Fruit fly (Drosophila melanogaster): Measurements from ENCODE around the gene ltl.

dm6 chr3L:7496097-7496496 is 22.7 kb upstream of the ltl start, which contains the start of gene Cyp4d8:
- TF ChIP-seq fkh (GFP tag; optimal IDR thresholded peaks at IDR 0.05) (no peak), Gug (GFP tag; IDR thresholded peaks at IDR 0.05) (no peak), CG11762 (GFP tag; optimal IDR thresholded peaks at IDR 0.05; ENCODE audit: insufficient read depth) (no peak), Hr39 (GFP tag; optimal IDR thresholded peaks at IDR 0.05) (no peak), topi (GFP tag; optimal IDR thresholded peaks at IDR 0.05) (no peak), Hr38 (GFP tag; optimal IDR thresholded peaks at IDR 0.05) (no peak), acj6 (GFP tag; optimal IDR thresholded peaks at IDR 0.05) (no peak), fd59A (GFP tag; optimal IDR thresholded peaks at IDR 0.05) (no peak), Ets21C (GFP tag; optimal IDR thresholded peaks at IDR 0.05) (no peak), CG3032 (tag; optimal IDR thresholded peaks at IDR 0.05) (no peak), Blimp-1 (GFP tag; optimal IDR thresholded peaks at IDR 0.05) (no peak), svp (GFP tag) (no peak), CG4318 (GFP tag; optimal IDR thresholded peaks at IDR 0.05) (no peak)

Data from whole organism, prepupa.